Worm (Caenorhabditis elegans) whole organism, midembryonic: Measurements from ENCODE around the gene F38B6.4.

Experiments
- flt-1 ChIP-seq: fragments of 200-800 bp; sonication (Bioruptor generic); IDR thresholded peaks from 2 replicates; pipeline ENCODE4 v1.3.6; 2022; ENCODE audit warnings: missing genetic modification characterization, missing compliant biosample characterization
- tab-1 ChIP-seq: fragments of 200-800 bp; sonication (Bioruptor generic); IDR thresholded peaks from 2 replicates; pipeline ENCODE4 v1.3.6; 2022; ENCODE audit warnings: missing genetic modification characterization, missing compliant biosample characterization

DNA sequence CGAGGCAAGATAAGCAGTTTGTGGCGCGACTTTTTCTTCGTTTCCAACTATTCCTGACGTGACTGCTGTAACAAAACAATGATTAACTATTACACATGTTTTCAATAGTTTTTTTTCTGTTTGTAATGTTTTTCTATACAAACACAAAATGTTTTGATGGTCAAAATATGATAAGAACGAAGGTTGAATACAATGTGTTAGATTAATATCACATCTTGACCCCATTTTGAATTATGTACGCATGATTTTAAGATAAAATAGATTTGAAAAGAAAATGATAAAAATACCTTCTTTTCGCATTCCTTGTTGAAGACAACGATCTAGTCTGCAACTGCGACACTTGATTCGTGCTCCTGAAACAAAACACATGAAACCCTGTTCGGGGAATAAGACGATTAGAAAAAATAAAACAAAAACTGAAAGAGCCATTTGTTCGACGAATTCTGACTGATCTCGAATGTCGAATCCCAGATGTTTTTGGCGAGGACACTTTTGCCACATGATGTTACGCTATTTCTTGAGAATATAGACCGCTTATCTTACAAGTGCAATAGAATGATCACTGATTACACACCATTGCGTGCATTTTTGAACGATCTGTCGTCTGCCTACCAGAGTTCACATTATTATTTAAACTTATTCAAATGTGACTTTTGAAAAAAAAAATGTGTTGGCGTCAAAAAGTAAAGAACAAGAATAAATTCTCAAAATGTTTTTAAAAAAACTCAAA is 9.4 kb upstream of the F38B6.4 start:
- TF ChIP-seq tab-1, result no peak
- TF ChIP-seq flt-1 (GFP tag; lab: Robert Waterston, UW), result no peak
